Worm (Caenorhabditis elegans): Measurements from ENCODE around the gene Y51A2A.6.

DNA sequence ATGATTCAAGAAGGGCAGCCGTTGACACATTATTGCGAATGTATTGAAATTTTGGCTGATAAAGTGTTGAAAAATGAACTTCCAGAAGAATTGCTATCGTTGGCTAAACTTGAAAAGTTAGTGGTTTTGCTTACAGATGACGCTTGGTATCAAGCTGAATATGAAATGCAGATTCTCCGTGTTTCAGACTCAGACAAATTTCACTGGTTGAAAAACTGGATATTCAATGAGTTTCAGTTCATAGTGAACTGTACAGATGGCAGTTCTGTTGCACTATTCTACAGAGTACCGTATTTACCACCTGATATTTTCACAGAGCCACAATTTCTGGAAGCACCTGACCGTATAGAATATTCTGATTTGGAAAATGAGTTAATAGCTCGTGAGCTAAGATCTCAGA lies 3.2 kb upstream of the Y51A2A.6 start:
- TF ChIP-seq ZK546.5 (tag; optimal IDR thresholded peaks at IDR 0.05) = no peak
- TF ChIP-seq elt-1 (tag; optimal IDR thresholded peaks at IDR 0.05) = no peak
- TF ChIP-seq ceh-16 (tag; optimal IDR thresholded peaks at IDR 0.05) = no peak
- no peak for TF ChIP-seq snpc-4 (tag; optimal IDR thresholded peaks at IDR 0.05)
- no peak for TF ChIP-seq egl-27 (tag; optimal IDR thresholded peaks at IDR 0.05)
- no peak for TF ChIP-seq nhr-21 (tag; optimal IDR thresholded peaks at IDR 0.05)
- no peak for TF ChIP-seq unc-39 (tag; optimal IDR thresholded peaks at IDR 0.05)
- TF ChIP-seq ceh-82 (tag; optimal IDR thresholded peaks at IDR 0.05) = no peak
- no peak for TF ChIP-seq nhr-25 (tag; optimal IDR thresholded peaks at IDR 0.05)
- no peak for TF ChIP-seq nhr-11 (tag; optimal IDR thresholded peaks at IDR 0.05)
- no peak for TF ChIP-seq lin-13 (GFP tag; optimal IDR thresholded peaks at IDR 0.05)
- TF ChIP-seq ama-1 (optimal IDR thresholded peaks at IDR 0.05) = no peak
